Worm (Caenorhabditis elegans) whole organism, early embryonic: ENCODE results near the gene sul-2.

Experiments used
- hmg-4 ChIP-seq: fragments of 200-800 bp; sonication (Bioruptor generic); optimal IDR thresholded peaks from 2 replicates; lab custom pipeline; 2018; ENCODE audit warnings: mild to moderate bottlenecking, missing genetic modification characterization, missing compliant biosample characterization
- sea-1 ChIP-seq: fragments of 200-800 bp; sonication (Bioruptor generic); conservative IDR thresholded peaks from 2 replicates; pipeline ENCODE4 v1.3.6; 2022; ENCODE audit warnings: missing genetic modification characterization, missing compliant biosample characterization

- TF ChIP-seq hmg-4 (GFP tag; lab: Kevin White, UChicago), result no peak
- no peak for TF ChIP-seq sea-1 (GFP tag; lab: Robert Waterston, UW)
Observed at ce11 chrV:8203085-8203643, 45.6 kb downstream of the sul-2 start, which contains the start of gene cest-17.
